Fruit fly (Drosophila melanogaster) whole organism, adult: Measurements from ENCODE around the gene CG44261.

Experiments
- CG11617 ChIP-seq: fragments of 200-800 bp; sonication (Bioruptor generic); optimal IDR thresholded peaks from 2 replicates; lab custom pipeline; 2017; ENCODE audit warnings: mild to moderate bottlenecking, missing biosample characterization, missing genetic modification reagents, missing genetic modification characterization
- Clk ChIP-seq: fragments of 200-800 bp; sonication (Bioruptor generic); optimal IDR thresholded peaks from 2 replicates; lab custom pipeline; 2017; ENCODE audit warnings: missing biosample characterization, missing genetic modification characterization
- Mnt ChIP-seq: fragments of 200-800 bp; sonication (Bioruptor generic); optimal IDR thresholded peaks from 2 replicates; lab custom pipeline; 2016; ENCODE audit warnings: missing biosample characterization, mild to moderate bottlenecking, missing genetic modification characterization
- kay ChIP-seq: fragments of 200-800 bp; sonication (Bioruptor generic); peaks from one replicate; lab custom pipeline; 2016; ENCODE audit warnings: missing biosample characterization, missing genetic modification characterization, borderline replicate concordance
- tj ChIP-seq: fragments of 200-800 bp; sonication (Bioruptor generic); optimal IDR thresholded peaks from 3 replicates; lab custom pipeline; 2017; ENCODE audit warnings: missing biosample characterization, mild to moderate bottlenecking, missing genetic modification characterization, moderate library complexity

DNA sequence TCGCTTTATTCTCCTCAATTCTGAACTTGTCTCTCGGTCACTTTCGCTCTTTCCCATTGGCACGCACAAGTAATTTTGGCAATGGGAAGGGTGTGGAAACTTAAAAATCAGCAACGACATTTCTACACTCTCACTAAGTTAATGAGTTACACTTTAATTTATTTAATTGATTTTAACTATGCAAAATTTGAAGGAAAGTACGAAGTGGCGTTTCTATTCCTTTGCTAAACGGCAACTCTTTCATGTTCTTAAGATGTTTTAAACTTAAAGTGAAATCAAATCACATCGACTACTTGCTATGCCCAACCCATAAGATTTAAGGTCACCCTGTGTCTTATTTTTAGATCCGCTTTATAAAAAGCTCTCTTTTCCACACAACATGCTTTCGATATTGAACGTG lies 37.6 kb downstream of the CG44261 start:
- TF ChIP-seq CG11617 (GFP tag; lab: Kevin White, UChicago) (peak; percentile 23), Clk (GFP tag; lab: Kevin White, UChicago) (no peak), kay (GFP tag; lab: Kevin White, UChicago) (peak; percentile 79), Mnt (GFP tag; lab: Kevin White, UChicago) (no peak), tj (GFP tag; lab: Kevin White, UChicago) (no peak)
